Worm (Caenorhabditis elegans) whole organism, late embryonic: ENCODE results near the gene sir-2.3.

Experiments used
- C08G9.2 ChIP-seq: sonication (generic microtip); optimal IDR thresholded peaks from 2 replicates; lab custom pipeline; 2016; ENCODE audit warnings: mild to moderate bottlenecking, missing genetic modification characterization, moderate library complexity, missing compliant biosample characterization
- F13H6.1 ChIP-seq: sonication (generic microtip); optimal IDR thresholded peaks from 2 replicates; lab custom pipeline; 2016; ENCODE audit warnings: missing genetic modification characterization, missing compliant biosample characterization
- K02D7.2 ChIP-seq: sonication (generic microtip); optimal IDR thresholded peaks from 2 replicates; lab custom pipeline; 2017; ENCODE audit warnings: mild to moderate bottlenecking, missing genetic modification characterization, missing compliant biosample characterization
- Y22D7AL.16 ChIP-seq: sonication (generic microtip); optimal IDR thresholded peaks from 2 replicates; lab custom pipeline; 2016; ENCODE audit warnings: missing genetic modification characterization, missing compliant biosample characterization
- ahr-1 ChIP-seq: sonication (generic microtip); optimal IDR thresholded peaks from 2 replicates; lab custom pipeline; 2016; ENCODE audit warnings: missing genetic modification characterization, missing compliant biosample characterization
- ceh-18 ChIP-seq: sonication (generic microtip); optimal IDR thresholded peaks from 2 replicates; lab custom pipeline; 2016; ENCODE audit warnings: missing genetic modification characterization, missing compliant biosample characterization
- ceh-24 ChIP-seq: sonication (generic microtip); optimal IDR thresholded peaks from 2 replicates; lab custom pipeline; 2016; ENCODE audit warnings: mild to moderate bottlenecking, missing genetic modification characterization, missing compliant biosample characterization
- ceh-30 ChIP-seq: fragments of 150-350 bp; optimal IDR thresholded peaks from 2 replicates; lab custom pipeline; 2014; ENCODE audit warnings: missing biosample characterization, missing genetic modification characterization
- ceh-31 ChIP-seq: sonication (generic microtip); optimal IDR thresholded peaks from 2 replicates; lab custom pipeline; 2016; ENCODE audit warnings: missing genetic modification characterization, missing compliant biosample characterization
- ceh-34 ChIP-seq: sonication (generic microtip); optimal IDR thresholded peaks from 2 replicates; lab custom pipeline; 2016; ENCODE audit warnings: mild to moderate bottlenecking, missing genetic modification characterization, missing compliant biosample characterization
- ceh-45 ChIP-seq: fragments of 200-800 bp; sonication (Bioruptor generic); IDR thresholded peaks from 2 replicates; pipeline ENCODE4 v1.3.6; 2022; ENCODE audit warnings: missing genetic modification reagents, missing genetic modification characterization, missing compliant biosample characterization
- ceh-48 ChIP-seq: sonication (generic microtip); optimal IDR thresholded peaks from 2 replicates; lab custom pipeline; 2016; ENCODE audit warnings: missing genetic modification characterization, inconsistent platforms, missing compliant biosample characterization
- ceh-9 ChIP-seq: sonication (generic microtip); optimal IDR thresholded peaks from 2 replicates; lab custom pipeline; 2016; ENCODE audit warnings: mild to moderate bottlenecking, missing genetic modification characterization, inconsistent platforms, missing compliant biosample characterization
- che-1 ChIP-seq: sonication (generic microtip); optimal IDR thresholded peaks from 2 replicates; lab custom pipeline; 2016; ENCODE audit warnings: mild to moderate bottlenecking, missing genetic modification characterization, missing compliant biosample characterization
- dmd-4 ChIP-seq: sonication (generic microtip); optimal IDR thresholded peaks from 2 replicates; lab custom pipeline; 2016; ENCODE audit warnings: borderline replicate concordance, missing genetic modification characterization, missing compliant biosample characterization
- elt-4 ChIP-seq: sonication (generic microtip); optimal IDR thresholded peaks from 2 replicates; lab custom pipeline; 2016; ENCODE audit warnings: missing genetic modification characterization, missing compliant biosample characterization
- fax-1 ChIP-seq: sonication (generic microtip); optimal IDR thresholded peaks from 2 replicates; lab custom pipeline; 2016; ENCODE audit warnings: missing genotype, missing genetic modification characterization, missing compliant biosample characterization
- fkh-10 ChIP-seq: fragments of 150-350 bp; optimal IDR thresholded peaks from 2 replicates; lab custom pipeline; 2014; ENCODE audit warnings: missing biosample characterization, missing genetic modification reagents, missing genetic modification characterization
- gmeb-2 ChIP-seq: sonication (generic microtip); optimal IDR thresholded peaks from 2 replicates; lab custom pipeline; 2016; ENCODE audit warnings: missing genetic modification characterization, inconsistent platforms, missing compliant biosample characterization
- hlh-13 ChIP-seq: fragments of 200-800 bp; sonication (Bioruptor generic); optimal IDR thresholded peaks from 2 replicates; lab custom pipeline; 2018; ENCODE audit warnings: mild to moderate bottlenecking, missing genetic modification characterization, missing compliant biosample characterization
- hlh-15 ChIP-seq: sonication (generic microtip); optimal IDR thresholded peaks from 2 replicates; lab custom pipeline; 2016; ENCODE audit warnings: missing genetic modification characterization, missing compliant biosample characterization
- hlh-30 ChIP-seq: sonication (generic microtip); optimal IDR thresholded peaks from 2 replicates; lab custom pipeline; 2017; ENCODE audit warnings: antibody characterized with exemption, missing genetic modification characterization, missing compliant biosample characterization; ENCODE audit not compliant: insufficient read depth
- hlh-6 ChIP-seq: sonication (generic microtip); optimal IDR thresholded peaks from 2 replicates; lab custom pipeline; 2016; ENCODE audit warnings: missing genotype, missing genetic modification characterization, missing compliant biosample characterization
- hlh-8 ChIP-seq: sonication (generic microtip); optimal IDR thresholded peaks from 2 replicates; lab custom pipeline; 2016; ENCODE audit warnings: missing genotype, missing genetic modification characterization, missing compliant biosample characterization
- lin-11 ChIP-seq: fragments of 200-800 bp; sonication (Bioruptor generic); optimal IDR thresholded peaks from 2 replicates; lab custom pipeline; 2018; ENCODE audit warnings: mild to moderate bottlenecking, missing genetic modification characterization, missing compliant biosample characterization
- madf-2 ChIP-seq: sonication (generic microtip); optimal IDR thresholded peaks from 2 replicates; lab custom pipeline; 2017; ENCODE audit warnings: missing genetic modification characterization, missing compliant biosample characterization
- nhr-232 ChIP-seq: sonication (generic microtip); optimal IDR thresholded peaks from 2 replicates; lab custom pipeline; 2016; ENCODE audit warnings: missing genetic modification characterization, missing compliant biosample characterization
- odd-2 ChIP-seq: sonication (generic microtip); optimal IDR thresholded peaks from 2 replicates; lab custom pipeline; 2017; ENCODE audit warnings: antibody characterized with exemption, mild to moderate bottlenecking, missing genetic modification characterization, missing compliant biosample characterization
- pag-3 ChIP-seq: sonication (generic microtip); optimal IDR thresholded peaks from 2 replicates; lab custom pipeline; 2016; ENCODE audit warnings: missing compliant biosample characterization, missing genetic modification characterization, borderline replicate concordance
- pax-1 ChIP-seq: fragments of 150-350 bp; optimal IDR thresholded peaks from 2 replicates; lab custom pipeline; 2014; ENCODE audit warnings: missing biosample characterization, missing genetic modification characterization
- pqm-1 ChIP-seq: sonication (generic microtip); optimal IDR thresholded peaks from 2 replicates; lab custom pipeline; 2016; ENCODE audit warnings: missing genetic modification characterization, missing compliant biosample characterization
- ref-2 ChIP-seq: sonication (generic microtip); optimal IDR thresholded peaks from 2 replicates; lab custom pipeline; 2016; ENCODE audit warnings: missing genetic modification characterization, missing compliant biosample characterization
- rnt-1 ChIP-seq: sonication (generic microtip); optimal IDR thresholded peaks from 2 replicates; lab custom pipeline; 2016; ENCODE audit warnings: missing genetic modification characterization, missing compliant biosample characterization
- sdc-2 ChIP-seq: sonication (generic microtip); optimal IDR thresholded peaks from 2 replicates; lab custom pipeline; 2016; ENCODE audit warnings: missing genotype, missing genetic modification characterization, missing compliant biosample characterization
- sox-4 ChIP-seq: sonication (generic microtip); optimal IDR thresholded peaks from 2 replicates; lab custom pipeline; 2017; ENCODE audit warnings: mild to moderate bottlenecking, missing genetic modification characterization, inconsistent platforms, missing compliant biosample characterization
- syd-9 ChIP-seq: sonication (generic microtip); optimal IDR thresholded peaks from 2 replicates; lab custom pipeline; 2016; ENCODE audit warnings: mild to moderate bottlenecking, missing genetic modification characterization, moderate library complexity, missing compliant biosample characterization
- tbx-2 ChIP-seq: sonication (generic microtip); optimal IDR thresholded peaks from 2 replicates; lab custom pipeline; 2016; ENCODE audit warnings: missing genetic modification characterization, missing compliant biosample characterization
- ttx-3 ChIP-seq: sonication (generic microtip); optimal IDR thresholded peaks from 2 replicates; lab custom pipeline; 2016; ENCODE audit warnings: missing genetic modification reagents, missing genetic modification characterization, missing compliant biosample characterization
- unc-3 ChIP-seq, 2 experiments: fragments of 200-800 bp in 1 of 2; sonication (Bioruptor generic) in 1 of 2; sonication (generic microtip) in 1 of 2; conservative IDR thresholded peaks in 1 of 2; optimal IDR thresholded peaks in 1 of 2; 2 replicates each; pipeline versions ENCODE4 v1.3.6 to Lab custom; 2016 to 2022; ENCODE audit warnings: missing compliant biosample characterization in 2 of 2, missing genetic modification characterization in 2 of 2, missing genetic modification reagents in 1 of 2
- unc-42 ChIP-seq: sonication (generic microtip); optimal IDR thresholded peaks from 2 replicates; lab custom pipeline; 2016; ENCODE audit warnings: missing genotype, missing genetic modification characterization, missing compliant biosample characterization
- unc-86 ChIP-seq: sonication (generic microtip); optimal IDR thresholded peaks from 2 replicates; lab custom pipeline; 2016; ENCODE audit warnings: missing genetic modification characterization, missing compliant biosample characterization

Gene sir-2.3

DNA sequence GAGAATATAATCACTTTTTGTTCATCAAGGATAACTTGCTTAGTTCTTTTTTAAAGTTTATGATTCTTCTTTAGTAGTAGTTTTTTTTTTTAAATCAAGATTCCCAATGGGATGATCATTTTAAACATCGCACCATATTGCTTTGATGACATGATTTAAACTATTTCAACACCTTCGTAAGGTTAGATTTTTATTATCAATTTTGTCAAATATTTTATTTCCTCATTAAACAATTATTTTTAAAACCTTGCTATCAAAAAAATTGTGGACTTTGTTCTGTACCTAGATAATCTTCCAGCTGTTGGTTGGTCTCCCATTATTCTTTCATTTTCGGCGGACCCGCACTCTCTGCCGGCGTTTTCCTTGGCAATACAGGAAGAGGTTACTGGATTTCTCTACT is at the start of gene sir-2.3:
sir-2.3 (plus strand) TSS at position 301 of the 400 bp plus-strand sequence.
- TF ChIP-seq ceh-45 (GFP tag; lab: Robert Waterston, UW): no peak
- TF ChIP-seq unc-3 (GFP tag; conservative IDR thresholded peaks at IDR 0.05; lab: Robert Waterston, UW): no peak
- no peak for TF ChIP-seq unc-3 (tag; optimal IDR thresholded peaks at IDR 0.05; lab: Kevin White, UChicago)
- TF ChIP-seq ceh-24: no peak
- TF ChIP-seq gmeb-2 (tag; lab: Kevin White, UChicago): no peak
- no peak for TF ChIP-seq che-1 (tag; lab: Kevin White, UChicago)
- TF ChIP-seq, all 69 proteins: peak for 0

DNA sequence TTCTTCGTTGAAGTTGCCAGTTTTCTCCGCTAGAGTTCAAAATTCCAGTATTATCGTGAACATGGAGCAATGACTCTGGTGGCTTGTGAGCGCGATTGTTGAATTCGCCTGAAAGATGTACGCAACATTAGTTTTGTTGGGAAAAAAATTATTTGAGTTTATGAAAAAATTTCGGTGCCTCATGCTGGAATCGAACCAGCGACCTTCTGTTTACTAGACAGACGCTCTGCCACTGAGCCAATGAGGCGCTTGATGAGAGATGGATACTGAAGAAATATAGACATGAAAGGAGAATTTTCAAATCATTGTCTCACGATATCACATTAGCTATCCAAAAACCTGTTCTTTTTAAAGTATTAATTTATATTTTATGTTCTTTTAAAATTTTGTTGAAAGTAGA is 48.0 kb upstream of the sir-2.3 start:
- no peak for TF ChIP-seq unc-42
- no peak for TF ChIP-seq madf-2 (tag; lab: Kevin White, UChicago)
- no peak for TF ChIP-seq hlh-15 (tag; lab: Kevin White, UChicago)
- TF ChIP-seq sox-4: no peak
- TF ChIP-seq hlh-6 (tag; lab: Kevin White, UChicago): no peak
- TF ChIP-seq hlh-8 (tag; lab: Kevin White, UChicago): no peak
- TF ChIP-seq ceh-24: no peak
- TF ChIP-seq ceh-48 (tag; lab: Kevin White, UChicago): no peak
- TF ChIP-seq K02D7.2 (tag; lab: Kevin White, UChicago): no peak
- TF ChIP-seq odd-2 (tag; lab: Kevin White, UChicago): no peak
- no peak for TF ChIP-seq ceh-31 (tag; lab: Kevin White, UChicago)
- TF ChIP-seq fkh-10 (GFP tag; lab: Kevin White, UChicago): no peak
- no peak for TF ChIP-seq ttx-3 (tag; lab: Kevin White, UChicago)
- no peak for TF ChIP-seq ceh-9 (tag; lab: Kevin White, UChicago)
- no peak for TF ChIP-seq ceh-30
- no peak for TF ChIP-seq C08G9.2 (tag; lab: Kevin White, UChicago)
- no peak for TF ChIP-seq Y22D7AL.16 (tag; lab: Kevin White, UChicago)
- no peak for TF ChIP-seq hlh-13 (GFP tag; lab: Kevin White, UChicago)
- TF ChIP-seq nhr-232 (tag; lab: Kevin White, UChicago): no peak

DNA sequence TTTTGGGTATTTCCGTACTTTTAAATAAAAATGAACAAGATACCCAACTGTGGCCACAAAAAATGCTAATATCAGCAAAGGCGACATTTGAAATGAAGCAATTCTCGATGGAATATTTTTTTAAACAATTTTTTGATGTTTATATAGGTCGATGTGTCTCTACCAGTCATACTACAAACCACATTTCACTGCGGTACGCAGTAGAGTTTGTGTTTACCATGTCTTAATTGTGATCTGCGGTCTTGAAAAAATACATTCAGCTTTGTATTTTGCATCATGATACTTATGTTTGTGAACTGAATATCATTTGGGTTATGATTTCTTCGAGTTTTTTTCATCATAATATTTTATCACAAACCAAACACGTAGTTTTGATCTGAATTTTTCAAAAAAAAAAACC is 47.4 kb upstream of the sir-2.3 start, which contains the start of gene cyp-14A4:
cyp-14A4 (minus strand) TSS at position 107 of the 400 bp plus-strand sequence.
- TF ChIP-seq sdc-2 (tag; lab: Kevin White, UChicago) (no peak), F13H6.1 (no peak), pqm-1 (tag; lab: Kevin White, UChicago) (no peak), fax-1 (tag; lab: Kevin White, UChicago) (no peak), che-1 (tag; lab: Kevin White, UChicago) (no peak), pag-3 (no peak), rnt-1 (no peak), sox-4 (no peak), syd-9 (tag; lab: Kevin White, UChicago) (no peak), nhr-232 (tag; lab: Kevin White, UChicago) (no peak), ahr-1 (tag; lab: Kevin White, UChicago) (no peak), madf-2 (tag; lab: Kevin White, UChicago) (no peak), Y22D7AL.16 (tag; lab: Kevin White, UChicago) (no peak), unc-86 (tag; lab: Kevin White, UChicago) (no peak), lin-11 (tag; lab: Kevin White, UChicago) (no peak), pax-1 (tag; lab: Kevin White, UChicago) (no peak), ceh-34 (tag; lab: Kevin White, UChicago) (no peak), dmd-4 (no peak)
- TF ChIP-seq, all 69 proteins: peak for 0

DNA sequence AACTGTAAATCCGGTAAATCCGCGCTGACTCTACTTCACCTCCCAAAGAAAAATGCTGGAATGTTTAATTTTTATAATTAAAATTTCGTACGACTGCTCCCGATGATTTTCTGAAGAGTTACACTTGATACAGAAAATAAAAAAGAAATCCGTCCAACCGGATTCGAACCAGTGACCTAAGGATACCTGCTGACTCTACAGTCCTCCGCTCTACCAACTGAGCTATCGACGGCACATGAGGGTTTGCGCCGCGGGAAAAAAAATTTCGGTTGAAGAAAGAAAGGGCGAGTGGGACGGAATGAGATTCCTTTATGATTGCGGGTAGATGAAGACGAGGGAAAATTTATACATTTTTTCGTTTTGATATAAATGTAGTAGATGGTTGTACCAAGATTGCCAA is 46.9 kb upstream of the sir-2.3 start:
- TF ChIP-seq ref-2 (no peak), sox-4 (no peak), hlh-8 (tag; lab: Kevin White, UChicago) (no peak), tbx-2 (tag; lab: Kevin White, UChicago) (no peak), elt-4 (tag; lab: Kevin White, UChicago) (no peak), ceh-18 (tag; lab: Kevin White, UChicago) (no peak), ceh-45 (GFP tag; lab: Robert Waterston, UW) (no peak), pax-1 (tag; lab: Kevin White, UChicago) (no peak), hlh-30 (no peak)
